Worm (Caenorhabditis elegans) whole organism, mixed stage, embryonic: ENCODE results near the gene srv-5.

Experiments used
- M03D4.4 ChIP-seq: sonication (generic microtip); optimal IDR thresholded peaks from 2 replicates; lab custom pipeline; 2017; ENCODE audit warnings: mild to moderate bottlenecking, missing genetic modification characterization, missing compliant biosample characterization
- bed-3 ChIP-seq: fragments of 200-800 bp; sonication (Bioruptor generic); optimal IDR thresholded peaks from 3 replicates; lab custom pipeline; 2018; ENCODE audit warnings: mild to moderate bottlenecking, missing genetic modification characterization, moderate library complexity, missing compliant biosample characterization
- blmp-1 ChIP-seq: fragments of 150-350 bp; optimal IDR thresholded peaks from 2 replicates; lab custom pipeline; 2014; ENCODE audit warnings: missing biosample characterization, missing genetic modification characterization
- ceh-39 ChIP-seq: fragments of 150-350 bp; optimal IDR thresholded peaks from 2 replicates; lab custom pipeline; 2014; ENCODE audit warnings: missing biosample characterization, missing genetic modification characterization
- ceh-43 ChIP-seq: fragments of 200-800 bp; sonication (Bioruptor generic); optimal IDR thresholded peaks from 2 replicates; lab custom pipeline; 2018; ENCODE audit warnings: mild to moderate bottlenecking, missing genetic modification characterization, moderate library complexity, missing compliant biosample characterization
- ceh-83 ChIP-seq: fragments of 200-800 bp; sonication (Bioruptor generic); optimal IDR thresholded peaks from 2 replicates; lab custom pipeline; 2018; ENCODE audit warnings: mild to moderate bottlenecking, missing genetic modification characterization, missing compliant biosample characterization
- ces-1 ChIP-seq: fragments of 150-350 bp; optimal IDR thresholded peaks from 2 replicates; lab custom pipeline; 2014; ENCODE audit warnings: missing biosample characterization, missing genetic modification reagents, missing genetic modification characterization
- cnd-1 ChIP-seq: fragments of 200-800 bp; sonication (Bioruptor generic); optimal IDR thresholded peaks from 2 replicates; lab custom pipeline; 2018; ENCODE audit warnings: mild to moderate bottlenecking, missing genetic modification characterization, missing compliant biosample characterization
- drap-1 ChIP-seq: fragments of 200-800 bp; sonication (Bioruptor generic); optimal IDR thresholded peaks from 3 replicates; lab custom pipeline; 2018; ENCODE audit warnings: mild to moderate bottlenecking, missing genetic modification characterization, missing compliant biosample characterization
- elt-1 ChIP-seq: sonication (generic microtip); optimal IDR thresholded peaks from 2 replicates; lab custom pipeline; 2017; ENCODE audit warnings: missing genetic modification characterization, mild to moderate bottlenecking, missing compliant biosample characterization, antibody characterized with exemption, moderate library complexity, borderline replicate concordance; ENCODE audit not compliant: insufficient read depth
- elt-3 ChIP-seq: fragments of 150-350 bp; optimal IDR thresholded peaks from 2 replicates; lab custom pipeline; 2014; ENCODE audit warnings: missing biosample characterization, missing genetic modification characterization
- flh-1 ChIP-seq: fragments of 200-800 bp; sonication (Bioruptor generic); optimal IDR thresholded peaks from 2 replicates; lab custom pipeline; 2018; ENCODE audit warnings: mild to moderate bottlenecking, missing genetic modification characterization, moderate library complexity, missing compliant biosample characterization
- ham-2 ChIP-seq: fragments of 200-800 bp; sonication (Bioruptor generic); optimal IDR thresholded peaks from 2 replicates; lab custom pipeline; 2018; ENCODE audit warnings: mild to moderate bottlenecking, missing genetic modification characterization, missing compliant biosample characterization
- hlh-1 ChIP-seq: fragments of 150-350 bp; optimal IDR thresholded peaks from 2 replicates; lab custom pipeline; 2014; ENCODE audit warnings: missing biosample characterization, missing genetic modification reagents, missing genetic modification characterization
- lin-13 ChIP-seq: fragments of 150-350 bp; optimal IDR thresholded peaks from 2 replicates; lab custom pipeline; 2014; ENCODE audit warnings: missing biosample characterization, missing genetic modification characterization
- lin-32 ChIP-seq: fragments of 200-800 bp; sonication (Bioruptor generic); optimal IDR thresholded peaks from 2 replicates; lab custom pipeline; 2018; ENCODE audit warnings: mild to moderate bottlenecking, missing genetic modification characterization, missing compliant biosample characterization
- lsy-2 ChIP-seq: fragments of 150-350 bp; optimal IDR thresholded peaks from 2 replicates; lab custom pipeline; 2014; ENCODE audit warnings: missing biosample characterization, missing genetic modification characterization
- mab-5 ChIP-seq: fragments of 150-350 bp; optimal IDR thresholded peaks from 2 replicates; lab custom pipeline; 2014; ENCODE audit warnings: missing biosample characterization, missing genetic modification characterization
- mep-1 ChIP-seq: fragments of 150-350 bp; optimal IDR thresholded peaks from 2 replicates; lab custom pipeline; 2017; ENCODE audit warnings: missing biosample characterization, missing genetic modification reagents, missing genetic modification characterization, inconsistent platforms
- mls-2 ChIP-seq: sonication (generic microtip); optimal IDR thresholded peaks from 2 replicates; lab custom pipeline; 2016; ENCODE audit warnings: mild to moderate bottlenecking, missing genetic modification characterization, moderate library complexity, missing compliant biosample characterization
- nhr-12 ChIP-seq: fragments of 150-350 bp; optimal IDR thresholded peaks from 2 replicates; lab custom pipeline; 2014; ENCODE audit warnings: missing biosample characterization, missing genetic modification characterization
- nhr-2 ChIP-seq: fragments of 150-350 bp; optimal IDR thresholded peaks from 2 replicates; lab custom pipeline; 2014; ENCODE audit warnings: missing biosample characterization, missing genetic modification characterization
- nhr-237 ChIP-seq: fragments of 150-350 bp; optimal IDR thresholded peaks from 2 replicates; lab custom pipeline; 2014; ENCODE audit warnings: missing biosample characterization, missing genetic modification characterization
- nhr-28 ChIP-seq: fragments of 150-350 bp; optimal IDR thresholded peaks from 2 replicates; lab custom pipeline; 2014; ENCODE audit warnings: missing biosample characterization, missing genetic modification characterization
- nhr-76 ChIP-seq: sonication (generic microtip); optimal IDR thresholded peaks from 2 replicates; lab custom pipeline; 2017; ENCODE audit warnings: missing biosample characterization, missing genetic modification characterization
- pha-4 ChIP-seq: fragments of 150-350 bp; optimal IDR thresholded peaks from 2 replicates; lab custom pipeline; 2018; ENCODE audit warnings: missing biosample characterization, missing genetic modification reagents, missing genetic modification characterization
- sem-2 ChIP-seq: fragments of 200-800 bp; sonication (Bioruptor generic); optimal IDR thresholded peaks from 2 replicates; lab custom pipeline; 2018; ENCODE audit warnings: mild to moderate bottlenecking, missing genetic modification characterization, missing compliant biosample characterization
- snpc-4 ChIP-seq: fragments of 150-350 bp; optimal IDR thresholded peaks from 2 replicates; lab custom pipeline; 2014; ENCODE audit warnings: missing biosample characterization, missing genetic modification characterization
- sptf-1 ChIP-seq: sonication (generic microtip); optimal IDR thresholded peaks from 2 replicates; lab custom pipeline; 2017; ENCODE audit warnings: mild to moderate bottlenecking, missing genetic modification characterization, moderate library complexity, missing compliant biosample characterization
- tbx-8 ChIP-seq: fragments of 200-800 bp; sonication (Bioruptor generic); optimal IDR thresholded peaks from 2 replicates; lab custom pipeline; 2018; ENCODE audit warnings: mild to moderate bottlenecking, missing genetic modification characterization, moderate library complexity, missing compliant biosample characterization
- unc-120 ChIP-seq: sonication (generic microtip); optimal IDR thresholded peaks from 2 replicates; lab custom pipeline; 2017; ENCODE audit warnings: missing genetic modification characterization, missing compliant biosample characterization; ENCODE audit not compliant: poor library complexity, severe bottlenecking
- unc-39 ChIP-seq: fragments of 150-350 bp; optimal IDR thresholded peaks from 2 replicates; lab custom pipeline; 2014; ENCODE audit warnings: missing biosample characterization, missing genetic modification characterization
- unc-62 ChIP-seq: fragments of 150-350 bp; optimal IDR thresholded peaks from 2 replicates; lab custom pipeline; 2014; ENCODE audit warnings: missing biosample characterization, missing genetic modification reagents, missing genetic modification characterization
- zip-8 ChIP-seq: fragments of 150-350 bp; optimal IDR thresholded peaks from 2 replicates; lab custom pipeline; 2014; ENCODE audit warnings: missing biosample characterization, missing genetic modification characterization
- ztf-11 ChIP-seq: fragments of 150-350 bp; optimal IDR thresholded peaks from 2 replicates; lab custom pipeline; 2014; ENCODE audit warnings: missing biosample characterization, missing genetic modification characterization

Gene srv-5

ce11 chrX:4248949-4249348, 3.2 kb upstream of the srv-5 start, which contains the start of gene hlh-13:
Gene hlh-13, plus strand, starts transcription at chrX:4249249.
- no peak for TF ChIP-seq ham-2
- TF ChIP-seq nhr-2 (tag; lab: Kevin White, UChicago), result no peak

ce11 chrX:4254782-4255181, 2.6 kb downstream of the srv-5 start, which contains the start of gene taf-11.1:
Gene taf-11.1, plus strand, starts transcription at chrX:4255170.
- TF ChIP-seq sem-2 (GFP tag; lab: Kevin White, UChicago) (no peak), nhr-237 (tag; lab: Kevin White, UChicago) (no peak), M03D4.4 (tag; lab: Kevin White, UChicago) (no peak), flh-1 (GFP tag; lab: Kevin White, UChicago) (no peak), nhr-12 (tag; lab: Kevin White, UChicago) (no peak), unc-62 (no peak), ztf-11 (tag; lab: Kevin White, UChicago) (no peak), blmp-1 (tag; lab: Kevin White, UChicago) (no peak), nhr-28 (no peak), ces-1 (GFP tag; lab: Kevin White, UChicago) (peak; percentile 28), lin-32 (GFP tag; lab: Kevin White, UChicago) (no peak), snpc-4 (tag; lab: Kevin White, UChicago) (no peak), elt-3 (no peak), unc-120 (tag; lab: Kevin White, UChicago) (no peak), drap-1 (GFP tag; lab: Kevin White, UChicago) (no peak), tbx-8 (GFP tag; lab: Kevin White, UChicago) (no peak), sptf-1 (no peak), lin-13 (peak; percentile 7), ceh-43 (GFP tag; lab: Kevin White, UChicago) (no peak), mab-5 (tag; lab: Kevin White, UChicago) (no peak), ceh-83 (GFP tag; lab: Kevin White, UChicago) (no peak), lsy-2 (no peak), cnd-1 (tag; lab: Kevin White, UChicago) (peak; percentile 40), nhr-2 (tag; lab: Kevin White, UChicago) (no peak), pha-4 (tag; lab: Kevin White, UChicago) (no peak), mls-2 (tag; lab: Kevin White, UChicago) (no peak), bed-3 (no peak), hlh-1 (tag; lab: Kevin White, UChicago) (peak; percentile 21), ceh-39 (tag; lab: Kevin White, UChicago) (peak; percentile 29), zip-8 (tag; lab: Kevin White, UChicago) (no peak), elt-1 (no peak), nhr-76 (no peak), mep-1 (tag; lab: Kevin White, UChicago) (no peak), ham-2 (no peak), unc-39 (tag; lab: Kevin White, UChicago) (no peak)

ce11 chrX:4255366-4255765, 3.2 kb downstream of the srv-5 start:
- TF ChIP-seq ceh-43 (GFP tag; lab: Kevin White, UChicago) (no peak), unc-39 (tag; lab: Kevin White, UChicago) (no peak), lin-13 (no peak), lsy-2 (no peak), tbx-8 (GFP tag; lab: Kevin White, UChicago) (no peak)

DNA sequence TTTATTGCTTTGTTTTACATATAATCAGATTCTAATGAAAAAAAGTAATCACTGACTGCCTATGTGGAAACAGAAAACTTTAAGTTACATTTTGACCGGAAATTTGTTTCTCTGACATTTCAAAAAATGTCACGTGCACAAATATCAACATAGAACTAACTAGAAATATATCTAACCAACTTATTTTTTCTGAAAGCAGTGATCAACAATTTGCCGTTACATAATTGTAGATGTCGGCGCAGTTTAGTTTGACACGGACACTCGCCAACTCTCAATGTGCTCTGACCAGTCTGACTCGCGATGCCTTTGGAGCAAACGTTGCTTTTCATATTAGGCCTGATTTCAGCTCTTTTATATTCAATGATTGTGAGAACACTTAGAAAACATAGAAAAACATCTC, 4.6 kb downstream of the srv-5 start, which contains the start of gene srv-6:
srv-6 (plus strand) TSS at position 301 of the 400 bp plus-strand sequence.
- TF ChIP-seq pha-4 (tag; lab: Kevin White, UChicago) (no peak), ceh-39 (tag; lab: Kevin White, UChicago) (no peak), blmp-1 (tag; lab: Kevin White, UChicago) (no peak), ceh-83 (GFP tag; lab: Kevin White, UChicago) (no peak), lin-13 (no peak), mab-5 (tag; lab: Kevin White, UChicago) (no peak), bed-3 (no peak), unc-39 (tag; lab: Kevin White, UChicago) (no peak), tbx-8 (GFP tag; lab: Kevin White, UChicago) (no peak), snpc-4 (tag; lab: Kevin White, UChicago) (no peak), nhr-28 (no peak), lin-32 (GFP tag; lab: Kevin White, UChicago) (no peak), nhr-76 (no peak), nhr-2 (tag; lab: Kevin White, UChicago) (no peak), drap-1 (GFP tag; lab: Kevin White, UChicago) (no peak), hlh-1 (tag; lab: Kevin White, UChicago) (no peak), lsy-2 (no peak), unc-120 (tag; lab: Kevin White, UChicago) (no peak)
